Worm (Caenorhabditis elegans) whole organism, young adult: ENCODE data around the gene kin-26.

Experiments
- F55B11.4 ChIP-seq: sonication (generic microtip); optimal IDR thresholded peaks from 2 replicates; lab custom pipeline; 2016; ENCODE audit warnings: missing compliant biosample characterization, missing genetic modification characterization, borderline replicate concordance; ENCODE audit not compliant: insufficient read depth
- ccch-3 ChIP-seq: fragments of 200-800 bp; sonication (Bioruptor generic); optimal IDR thresholded peaks from 2 replicates; lab custom pipeline; 2018; ENCODE audit warnings: mild to moderate bottlenecking, missing genetic modification characterization, missing compliant biosample characterization
- madf-3 ChIP-seq: fragments of 200-800 bp; sonication (Bioruptor generic); IDR thresholded peaks from 2 replicates; pipeline ENCODE4 v1.3.6; 2022; ENCODE audit warnings: missing genetic modification reagents, missing genetic modification characterization, missing compliant biosample characterization

DNA sequence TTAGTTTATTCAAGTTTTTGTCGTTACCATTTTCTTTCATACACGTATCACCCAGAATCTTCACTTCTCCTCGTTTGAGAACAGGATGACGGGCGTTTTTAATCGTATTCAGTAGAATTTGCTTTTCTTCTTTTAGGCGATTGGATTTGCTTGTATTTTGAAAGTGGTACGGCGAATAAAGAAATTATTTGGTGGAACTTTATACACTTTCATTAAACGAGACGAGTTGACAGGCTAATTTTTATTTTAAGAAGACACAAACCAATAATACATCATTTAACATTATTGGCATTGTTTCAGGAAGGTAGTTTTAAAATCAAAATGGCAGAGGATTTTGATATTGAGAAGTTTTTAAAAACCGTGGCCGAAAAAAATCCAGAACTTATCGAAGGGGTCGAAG is 37.3 kb upstream of the kin-26 start, which contains the start of gene C49H3.4:
- TF ChIP-seq madf-3 (GFP tag; lab: Robert Waterston, UW) (0 out of 2 replicates have a peak, but pooled peaks have one; percentile 3), F55B11.4 (tag; lab: Kevin White, UChicago) (no peak), ccch-3 (GFP tag; lab: Kevin White, UChicago) (no peak)
